Worm (Caenorhabditis elegans) whole organism, late embryonic: Measurements from ENCODE around the gene F55A11.6.
A peak's percentile ranks its signal among the peaks of the same experiment; 100 is the strongest.

ENCODE experiments used
- C08G9.2 ChIP-seq: sonication (generic microtip); optimal IDR thresholded peaks from 2 replicates; lab custom pipeline; 2016; ENCODE audit warnings: mild to moderate bottlenecking, missing genetic modification characterization, moderate library complexity, missing compliant biosample characterization
- C38D4.7 ChIP-seq: fragments of 200-800 bp; sonication (Bioruptor generic); optimal IDR thresholded peaks from 2 replicates; lab custom pipeline; 2018; ENCODE audit warnings: mild to moderate bottlenecking, missing genetic modification characterization, moderate library complexity, missing compliant biosample characterization
- ceh-18 ChIP-seq: sonication (generic microtip); optimal IDR thresholded peaks from 2 replicates; lab custom pipeline; 2016; ENCODE audit warnings: missing genetic modification characterization, missing compliant biosample characterization
- ceh-2 ChIP-seq: sonication (generic microtip); optimal IDR thresholded peaks from 2 replicates; lab custom pipeline; 2016; ENCODE audit warnings: missing genotype, missing genetic modification characterization, missing compliant biosample characterization
- ceh-30 ChIP-seq: fragments of 150-350 bp; optimal IDR thresholded peaks from 2 replicates; lab custom pipeline; 2014; ENCODE audit warnings: missing biosample characterization, missing genetic modification characterization
- ceh-31 ChIP-seq: sonication (generic microtip); optimal IDR thresholded peaks from 2 replicates; lab custom pipeline; 2016; ENCODE audit warnings: missing genetic modification characterization, missing compliant biosample characterization
- ceh-34 ChIP-seq: sonication (generic microtip); optimal IDR thresholded peaks from 2 replicates; lab custom pipeline; 2016; ENCODE audit warnings: mild to moderate bottlenecking, missing genetic modification characterization, missing compliant biosample characterization
- ceh-48 ChIP-seq: sonication (generic microtip); optimal IDR thresholded peaks from 2 replicates; lab custom pipeline; 2016; ENCODE audit warnings: missing genetic modification characterization, inconsistent platforms, missing compliant biosample characterization
- ceh-9 ChIP-seq: sonication (generic microtip); optimal IDR thresholded peaks from 2 replicates; lab custom pipeline; 2016; ENCODE audit warnings: mild to moderate bottlenecking, missing genetic modification characterization, inconsistent platforms, missing compliant biosample characterization
- dmd-4 ChIP-seq: sonication (generic microtip); optimal IDR thresholded peaks from 2 replicates; lab custom pipeline; 2016; ENCODE audit warnings: borderline replicate concordance, missing genetic modification characterization, missing compliant biosample characterization
- dve-1 ChIP-seq: sonication (generic microtip); optimal IDR thresholded peaks from 2 replicates; lab custom pipeline; 2017; ENCODE audit warnings: antibody characterized with exemption, mild to moderate bottlenecking, missing genetic modification characterization, missing compliant biosample characterization
- elt-4 ChIP-seq: sonication (generic microtip); optimal IDR thresholded peaks from 2 replicates; lab custom pipeline; 2016; ENCODE audit warnings: missing genetic modification characterization, missing compliant biosample characterization
- ets-4 ChIP-seq: sonication (generic microtip); optimal IDR thresholded peaks from 2 replicates; lab custom pipeline; 2016; ENCODE audit warnings: missing genetic modification characterization, missing compliant biosample characterization
- eyg-1 ChIP-seq: sonication (generic microtip); optimal IDR thresholded peaks from 2 replicates; lab custom pipeline; 2016; ENCODE audit warnings: missing genotype, missing genetic modification characterization, missing compliant biosample characterization
- fkh-6 ChIP-seq: sonication (generic microtip); optimal IDR thresholded peaks from 2 replicates; lab custom pipeline; 2016; ENCODE audit warnings: missing genetic modification characterization, missing compliant biosample characterization
- gmeb-2 ChIP-seq: sonication (generic microtip); optimal IDR thresholded peaks from 2 replicates; lab custom pipeline; 2016; ENCODE audit warnings: missing genetic modification characterization, inconsistent platforms, missing compliant biosample characterization
- hlh-8 ChIP-seq: sonication (generic microtip); optimal IDR thresholded peaks from 2 replicates; lab custom pipeline; 2016; ENCODE audit warnings: missing genotype, missing genetic modification characterization, missing compliant biosample characterization
- lim-6 ChIP-seq: sonication (generic microtip); optimal IDR thresholded peaks from 2 replicates; lab custom pipeline; 2016; ENCODE audit warnings: missing genetic modification characterization, missing compliant biosample characterization
- madf-2 ChIP-seq: sonication (generic microtip); optimal IDR thresholded peaks from 2 replicates; lab custom pipeline; 2017; ENCODE audit warnings: missing genetic modification characterization, missing compliant biosample characterization
- nhr-232 ChIP-seq: sonication (generic microtip); optimal IDR thresholded peaks from 2 replicates; lab custom pipeline; 2016; ENCODE audit warnings: missing genetic modification characterization, missing compliant biosample characterization
- pag-3 ChIP-seq: sonication (generic microtip); optimal IDR thresholded peaks from 2 replicates; lab custom pipeline; 2016; ENCODE audit warnings: missing compliant biosample characterization, missing genetic modification characterization, borderline replicate concordance
- pat-9 ChIP-seq: fragments of 200-800 bp; sonication (Bioruptor generic); optimal IDR thresholded peaks from 2 replicates; lab custom pipeline; 2018; ENCODE audit warnings: mild to moderate bottlenecking, missing genetic modification characterization, moderate library complexity, missing compliant biosample characterization
- ref-2 ChIP-seq: sonication (generic microtip); optimal IDR thresholded peaks from 2 replicates; lab custom pipeline; 2016; ENCODE audit warnings: missing genetic modification characterization, missing compliant biosample characterization
- sox-4 ChIP-seq: sonication (generic microtip); optimal IDR thresholded peaks from 2 replicates; lab custom pipeline; 2017; ENCODE audit warnings: mild to moderate bottlenecking, missing genetic modification characterization, inconsistent platforms, missing compliant biosample characterization
- tbx-2 ChIP-seq: sonication (generic microtip); optimal IDR thresholded peaks from 2 replicates; lab custom pipeline; 2016; ENCODE audit warnings: missing genetic modification characterization, missing compliant biosample characterization
- ttx-3 ChIP-seq: sonication (generic microtip); optimal IDR thresholded peaks from 2 replicates; lab custom pipeline; 2016; ENCODE audit warnings: missing genetic modification reagents, missing genetic modification characterization, missing compliant biosample characterization
- unc-3 ChIP-seq, 2 experiments: fragments of 200-800 bp in 1 of 2; sonication (Bioruptor generic) in 1 of 2; sonication (generic microtip) in 1 of 2; conservative IDR thresholded peaks in 1 of 2; optimal IDR thresholded peaks in 1 of 2; 2 replicates each; pipeline versions ENCODE4 v1.3.6 to Lab custom; 2016 to 2022; ENCODE audit warnings: missing compliant biosample characterization in 2 of 2, missing genetic modification characterization in 2 of 2, missing genetic modification reagents in 1 of 2
- unc-55 ChIP-seq: sonication (generic microtip); optimal IDR thresholded peaks from 2 replicates; lab custom pipeline; 2017; ENCODE audit warnings: missing biosample characterization, missing genetic modification reagents, missing genetic modification characterization

F55A11.6 gene

ce11 chrV:11769646-11770045 is 7.0 kb upstream of the F55A11.6 start:
- TF ChIP-seq ceh-2 (tag; lab: Kevin White, UChicago) (no peak), hlh-8 (tag; lab: Kevin White, UChicago) (no peak), ceh-30 (tag; lab: Kevin White, UChicago) (no peak)

ce11 chrV:11770053-11770517 is 6.6 kb upstream of the F55A11.6 start, which contains the start of gene F55A11.4:
TSS of gene F55A11.4 (plus strand) at chrV:11770467.
- no peak for TF ChIP-seq dmd-4 (tag; lab: Kevin White, UChicago)
- peak; percentile 29 for TF ChIP-seq C08G9.2 (tag; lab: Kevin White, UChicago)
- TF ChIP-seq unc-3 (GFP tag; conservative IDR thresholded peaks at IDR 0.05; lab: Robert Waterston, UW), result no peak
- TF ChIP-seq unc-3 (tag; optimal IDR thresholded peaks at IDR 0.05; lab: Kevin White, UChicago), result no peak
- TF ChIP-seq tbx-2 (tag; lab: Kevin White, UChicago), result peak; percentile 8

- TF ChIP-seq eyg-1 (tag; lab: Kevin White, UChicago), result no peak
- TF ChIP-seq ceh-31, result no peak
- no peak for TF ChIP-seq nhr-232
- TF ChIP-seq ttx-3, result no peak
- no peak for TF ChIP-seq hlh-8 (tag; lab: Kevin White, UChicago)
- TF ChIP-seq madf-2 (tag; lab: Kevin White, UChicago), result no peak
- no peak for TF ChIP-seq fkh-6 (tag; lab: Kevin White, UChicago)
- no peak for TF ChIP-seq sox-4 (tag; lab: Kevin White, UChicago)
- TF ChIP-seq C38D4.7 (GFP tag; lab: Kevin White, UChicago), result no peak
- no peak for TF ChIP-seq dve-1 (tag; lab: Kevin White, UChicago)
Observed at ce11 chrV:11773420-11773819, 3.2 kb upstream of the F55A11.6 start, which contains the start of gene bus-18. TSS of gene bus-18 (plus strand) at chrV:11773720.

ce11 chrV:11773934-11774333 is 2.7 kb upstream of the F55A11.6 start:
- TF ChIP-seq gmeb-2 (no peak), lim-6 (tag; lab: Kevin White, UChicago) (no peak), tbx-2 (tag; lab: Kevin White, UChicago) (no peak), dve-1 (tag; lab: Kevin White, UChicago) (no peak), pag-3 (tag; lab: Kevin White, UChicago) (no peak), ceh-34 (tag; lab: Kevin White, UChicago) (no peak), ceh-9 (tag; lab: Kevin White, UChicago) (no peak), ceh-30 (tag; lab: Kevin White, UChicago) (no peak)
- TF ChIP-seq, all 69 proteins: peak for 0

- no peak for TF ChIP-seq elt-4
- peak; percentile 12 for TF ChIP-seq ceh-18 (tag; lab: Kevin White, UChicago)
- TF ChIP-seq ceh-48 (tag; lab: Kevin White, UChicago), result no peak
Observed at ce11 chrV:11777846-11778245, 1.2 kb downstream of the F55A11.6 start.

ce11 chrV:11779310-11779709 is 2.7 kb downstream of the F55A11.6 start:
- no peak for TF ChIP-seq ets-4 (tag; lab: Kevin White, UChicago)
- no peak for TF ChIP-seq pat-9
- TF ChIP-seq, all 69 proteins: peak for 0

- TF ChIP-seq ref-2 (no peak), unc-55 (GFP tag; lab: Kevin White, UChicago) (peak; percentile 88)
- TF ChIP-seq, all 69 proteins: peak for 1
Observed at ce11 chrV:11779810-11780209, 3.2 kb downstream of the F55A11.6 start.
